Worm (Caenorhabditis elegans): ENCODE data around the gene mpst-4.

DNA sequence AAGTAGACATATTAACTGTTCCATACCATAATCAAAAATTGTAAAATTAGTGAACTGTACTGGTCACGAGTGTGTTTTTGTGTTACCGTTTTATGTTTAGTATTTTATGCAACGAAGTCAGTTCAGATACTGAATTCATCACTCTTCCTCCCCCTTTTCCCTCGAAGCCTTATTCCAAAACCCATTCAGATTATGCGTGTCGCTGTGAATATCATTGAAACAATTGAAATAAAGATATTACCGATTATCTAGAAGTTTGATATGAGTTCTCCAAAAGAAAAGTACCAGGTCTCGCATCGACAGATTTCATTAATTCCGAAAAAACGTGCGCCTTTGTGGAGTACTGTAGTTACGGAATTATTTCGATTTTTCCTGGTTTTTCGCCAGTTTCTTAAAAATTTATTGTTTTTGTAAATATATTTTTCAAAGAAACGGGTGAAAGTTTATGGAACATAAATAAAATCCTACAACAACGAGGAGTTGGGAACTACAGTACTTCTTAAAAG lies 4.3 kb downstream of the mpst-4 start:
- TF ChIP-seq ama-1 (optimal IDR thresholded peaks at IDR 0.05) = no peak
- no peak for TF ChIP-seq tbx-11 (GFP tag; IDR thresholded peaks at IDR 0.05)
- no peak for TF ChIP-seq scrt-1 (GFP tag; IDR thresholded peaks at IDR 0.05)
- TF ChIP-seq B0310.2 (tag; optimal IDR thresholded peaks at IDR 0.05) = no peak
- TF ChIP-seq aly-1 (tag; optimal IDR thresholded peaks at IDR 0.05) = no peak
- no peak for TF ChIP-seq tra-4 (tag; optimal IDR thresholded peaks at IDR 0.05)
- TF ChIP-seq flt-1 (GFP tag; IDR thresholded peaks at IDR 0.05) = no peak
- no peak for TF ChIP-seq F13C5.2 (tag; optimal IDR thresholded peaks at IDR 0.05)
- TF ChIP-seq hmg-4 (GFP tag; optimal IDR thresholded peaks at IDR 0.05) = no peak
- no peak for TF ChIP-seq ceh-13 (GFP tag; optimal IDR thresholded peaks at IDR 0.05)
- TF ChIP-seq hnd-1 (tag; optimal IDR thresholded peaks at IDR 0.05) = no peak
